Fruit fly (Drosophila melanogaster): ENCODE data around the gene pigs.

The pigs gene

dm6 chrX:6599233-6599632 lies 629 bp upstream of the pigs start:
- TF ChIP-seq CG16779 (tag; optimal IDR thresholded peaks at IDR 0.05) (peak; percentile 86), spab (GFP tag; optimal IDR thresholded peaks at IDR 0.05) (peak; percentile 87), CG6163 (GFP tag; IDR thresholded peaks at IDR 0.05) (peak; percentile 99), dsx (GFP tag; optimal IDR thresholded peaks at IDR 0.05; ENCODE audit: poor library complexity, severe bottlenecking) (peak; percentile 59), CG8119 (GFP tag; IDR thresholded peaks at IDR 0.05) (no peak), CG8632 (GFP tag; optimal IDR thresholded peaks at IDR 0.05) (no peak), topi (GFP tag; optimal IDR thresholded peaks at IDR 0.05) (peak; percentile 97), eg (GFP tag; IDR thresholded peaks at IDR 0.05) (peak; percentile 99), CG6276 (GFP tag; optimal IDR thresholded peaks at IDR 0.05) (peak; percentile 95), ss (GFP tag; optimal IDR thresholded peaks at IDR 0.05) (peak; percentile 71 to 81), CG11294 (GFP tag; IDR thresholded peaks at IDR 0.05) (peak; percentile 98), Sox15 (GFP tag; optimal IDR thresholded peaks at IDR 0.05) (no peak), CG3919 (GFP tag; optimal IDR thresholded peaks at IDR 0.05) (peak; percentile 97), CG11902 (GFP tag; optimal IDR thresholded peaks at IDR 0.05) (peak; percentile 96), vri (GFP tag; optimal IDR thresholded peaks at IDR 0.05) (no peak), CG10669 (GFP tag; optimal IDR thresholded peaks at IDR 0.05) (peak; percentile 95), CG6854 (GFP tag; optimal IDR thresholded peaks at IDR 0.05) (peak; percentile 82), esn (GFP tag; optimal IDR thresholded peaks at IDR 0.05) (no peak), Gug (GFP tag; IDR thresholded peaks at IDR 0.05) (peak; percentile 98), CG31627 (GFP tag; optimal IDR thresholded peaks at IDR 0.05) (no peak), Hr39 (GFP tag; optimal IDR thresholded peaks at IDR 0.05) (no peak), CG15336 (GFP tag; IDR thresholded peaks at IDR 0.05) (peak; percentile 81), fd85E (GFP tag; optimal IDR thresholded peaks at IDR 0.05) (peak; percentile 78), salr (GFP tag; optimal IDR thresholded peaks at IDR 0.05) (peak in 1 of 2 experiments; percentile 55), svp (GFP tag) (peak; percentile 98), Blimp-1 (GFP tag; optimal IDR thresholded peaks at IDR 0.05) (peak; percentile 85), CG8319 (GFP tag; optimal IDR thresholded peaks at IDR 0.05) (peak; percentile 93), Ets21C (GFP tag; optimal IDR thresholded peaks at IDR 0.05) (no peak), Eip93F (GFP tag; optimal IDR thresholded peaks at IDR 0.05) (peak; percentile 75), CG11762 (GFP tag; optimal IDR thresholded peaks at IDR 0.05; ENCODE audit: insufficient read depth) (peak; percentile 95), net (GFP tag; optimal IDR thresholded peaks at IDR 0.05) (peak; percentile 41), CG1621 (tag; optimal IDR thresholded peaks at IDR 0.05) (peak; percentile 67), cyc (GFP tag; optimal IDR thresholded peaks at IDR 0.05) (peak; percentile 96), CG6792 (GFP tag; optimal IDR thresholded peaks at IDR 0.05) (no peak), CG6808 (GFP tag; optimal IDR thresholded peaks at IDR 0.05) (peak; percentile 78), Eip75B (GFP tag; optimal IDR thresholded peaks at IDR 0.05) (peak; percentile 90), CG3032 (tag; optimal IDR thresholded peaks at IDR 0.05) (peak; percentile 80), Met (GFP tag; optimal IDR thresholded peaks at IDR 0.05) (peak; percentile 97), CG7368 (GFP tag; optimal IDR thresholded peaks at IDR 0.05) (peak; percentile 95), Ets96B (tag; optimal IDR thresholded peaks at IDR 0.05) (peak; percentile 88), Hr4 (GFP tag; optimal IDR thresholded peaks at IDR 0.05) (peak; percentile 94), CG9139 (GFP tag; optimal IDR thresholded peaks at IDR 0.05) (peak; percentile 86), fkh (GFP tag; optimal IDR thresholded peaks at IDR 0.05) (no peak), Eip78C (GFP tag) (peak; percentile 98), Sox14 (GFP tag; optimal IDR thresholded peaks at IDR 0.05) (peak; percentile 10), CG10631 (GFP tag; optimal IDR thresholded peaks at IDR 0.05) (peak; percentile 36), lz (GFP tag; optimal IDR thresholded peaks at IDR 0.05) (peak; percentile 88)

Measured in whole organism, prepupa.